Worm (Caenorhabditis elegans) whole organism, L4 larva: ENCODE measurements around the gene srv-10.

Experiments
- ZK546.5 ChIP-seq, 2 experiments: sonication (generic microtip); optimal IDR thresholded peaks; 2 replicates each; lab custom pipeline; 2017; ENCODE audit warnings: missing biosample characterization in 2 of 2, missing genetic modification characterization in 2 of 2
- ceh-28 ChIP-seq: fragments of 150-350 bp; optimal IDR thresholded peaks from 2 replicates; lab custom pipeline; 2014; ENCODE audit warnings: missing biosample characterization, missing genetic modification reagents, missing genetic modification characterization
- cey-2 ChIP-seq: sonication (generic microtip); optimal IDR thresholded peaks from 3 replicates; lab custom pipeline; 2017; ENCODE audit warnings: missing genetic modification characterization, mild to moderate bottlenecking, missing compliant biosample characterization, antibody characterized with exemption, borderline replicate concordance; ENCODE audit not compliant: insufficient read depth
- daf-12 ChIP-seq: fragments of 150-350 bp; optimal IDR thresholded peaks from 2 replicates; lab custom pipeline; 2014; ENCODE audit warnings: missing biosample characterization, missing genetic modification reagents, missing genetic modification characterization
- daf-19 ChIP-seq: fragments of 200-800 bp; sonication (Bioruptor generic); conservative IDR thresholded peaks from 2 replicates; pipeline ENCODE4 v1.3.6; 2022; ENCODE audit warnings: missing genetic modification characterization, missing compliant biosample characterization
- jun-1 ChIP-seq: fragments of 150-350 bp; optimal IDR thresholded peaks from 2 replicates; lab custom pipeline; 2014; ENCODE audit warnings: missing biosample characterization, missing genetic modification reagents, missing genetic modification characterization
- nhr-76 ChIP-seq: fragments of 150-350 bp; optimal IDR thresholded peaks from 2 replicates; lab custom pipeline; 2014; ENCODE audit warnings: missing biosample characterization, missing genetic modification characterization

DNA sequence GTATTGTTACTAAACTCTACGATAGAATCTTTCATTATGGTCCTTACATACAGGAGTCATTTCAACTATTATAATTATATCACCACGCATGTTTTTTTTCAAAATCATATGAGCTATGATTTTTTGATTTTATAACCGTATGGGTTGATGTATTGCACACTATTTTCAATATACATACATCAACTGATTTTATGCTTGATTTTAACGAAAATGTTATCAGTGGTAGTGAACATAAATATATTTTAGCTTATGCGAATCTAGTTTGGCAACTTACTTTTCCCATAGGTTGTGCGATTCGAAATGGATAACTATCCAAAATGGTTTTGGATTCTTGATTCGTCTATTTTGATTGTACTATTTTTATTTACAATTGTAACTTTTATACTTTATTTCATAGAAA, at the start of gene srv-10:
- TF ChIP-seq ZK546.5 (tag; optimal IDR thresholded peaks at IDR 0.05; lab: Kevin White, UChicago) (no peak), jun-1 (tag; lab: Kevin White, UChicago) (no peak), daf-19 (GFP tag; lab: Robert Waterston, UW) (no peak), daf-12 (tag; lab: Kevin White, UChicago) (no peak), ceh-28 (no peak), cey-2 (tag; lab: Kevin White, UChicago) (no peak), nhr-76 (tag; lab: Kevin White, UChicago) (no peak)
